Worm (Caenorhabditis elegans): Measurements from ENCODE around the gene C45H4.13.

DNA sequence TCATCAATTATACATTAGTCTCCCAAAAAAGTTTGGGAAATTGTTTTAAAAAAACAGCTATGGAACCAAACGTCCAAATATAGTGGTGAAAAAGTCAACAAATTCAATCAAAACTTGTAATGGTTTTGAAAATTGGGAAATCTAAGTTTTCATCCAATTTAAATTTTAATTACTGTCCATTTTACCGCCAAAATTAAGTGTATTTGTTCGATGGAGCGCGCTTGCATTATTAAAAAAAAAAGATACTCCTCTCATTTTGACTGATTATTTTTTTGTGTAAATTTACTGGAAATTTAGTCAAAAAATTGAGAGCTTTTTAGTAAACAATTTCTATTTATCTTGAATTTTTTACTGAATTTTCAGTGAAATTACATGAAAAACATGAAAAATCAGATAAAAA lies 23.7 kb upstream of the C45H4.13 start:
- no peak for TF ChIP-seq unc-55 (GFP tag; optimal IDR thresholded peaks at IDR 0.05)
- TF ChIP-seq T23F11.4 (GFP tag; optimal IDR thresholded peaks at IDR 0.05), result no peak
- TF ChIP-seq rnt-1 (tag; optimal IDR thresholded peaks at IDR 0.05), result no peak
- TF ChIP-seq ceh-48 (tag; optimal IDR thresholded peaks at IDR 0.05), result no peak
- TF ChIP-seq pha-4 (tag; optimal IDR thresholded peaks at IDR 0.05), result no peak
- no peak for TF ChIP-seq elt-4 (tag; optimal IDR thresholded peaks at IDR 0.05)
- no peak for TF ChIP-seq nhr-11 (tag; optimal IDR thresholded peaks at IDR 0.05)
- no peak for TF ChIP-seq elt-2 (tag; optimal IDR thresholded peaks at IDR 0.05)
- no peak for TF ChIP-seq pros-1 (tag; optimal IDR thresholded peaks at IDR 0.05)
- TF ChIP-seq ama-1 (optimal IDR thresholded peaks at IDR 0.05), result no peak
- no peak for TF ChIP-seq npax-4 (tag; optimal IDR thresholded peaks at IDR 0.05)
- no peak for TF ChIP-seq sox-4 (tag; optimal IDR thresholded peaks at IDR 0.05)

Data from whole organism, late embryonic.